Worm (Caenorhabditis elegans): ENCODE measurements around the gene F57C7.4.

F57C7.4 gene

ce11 chrX:10599719-10600155, 10.4 kb upstream of the F57C7.4 start:
- TF ChIP-seq aha-1 (tag; optimal IDR thresholded peaks at IDR 0.05): no peak
- TF ChIP-seq vab-15 (tag; optimal IDR thresholded peaks at IDR 0.05): no peak
- no peak for TF ChIP-seq swsn-7 (tag; optimal IDR thresholded peaks at IDR 0.05)
- no peak for TF ChIP-seq sup-37 (GFP tag; optimal IDR thresholded peaks at IDR 0.05)
- TF ChIP-seq dpl-1 (GFP tag; optimal IDR thresholded peaks at IDR 0.05): no peak
- peak; percentile 70 for TF ChIP-seq lin-14 (GFP tag; optimal IDR thresholded peaks at IDR 0.05)
- TF ChIP-seq ceh-90 (tag; optimal IDR thresholded peaks at IDR 0.05): no peak
- no peak for TF ChIP-seq nhr-237 (tag; optimal IDR thresholded peaks at IDR 0.05)
- no peak for TF ChIP-seq sox-4 (tag; optimal IDR thresholded peaks at IDR 0.05)
- no peak for TF ChIP-seq hpl-2 (GFP tag; optimal IDR thresholded peaks at IDR 0.05)
- no peak for TF ChIP-seq ztf-4 (tag; optimal IDR thresholded peaks at IDR 0.05)
- no peak for TF ChIP-seq aly-2 (tag; optimal IDR thresholded peaks at IDR 0.05)
- TF ChIP-seq mdl-1 (tag; optimal IDR thresholded peaks at IDR 0.05): no peak
- TF ChIP-seq efl-3 (GFP tag; optimal IDR thresholded peaks at IDR 0.05): no peak
- TF ChIP-seq dsc-1 (tag; optimal IDR thresholded peaks at IDR 0.05): peak; percentile 83
- no peak for TF ChIP-seq lir-3 (tag; optimal IDR thresholded peaks at IDR 0.05; ENCODE audit: poor library complexity)
- no peak for TF ChIP-seq nhr-19 (GFP tag; conservative IDR thresholded peaks at IDR 0.05)
- TF ChIP-seq pqm-1 (tag; optimal IDR thresholded peaks at IDR 0.05): no peak
- no peak for TF ChIP-seq hlh-17 (GFP tag; optimal IDR thresholded peaks at IDR 0.05; ENCODE audit: borderline replicate concordance)
- TF ChIP-seq lin-39 (tag; optimal IDR thresholded peaks at IDR 0.05): no peak
- no peak for TF ChIP-seq nhr-12 (tag; optimal IDR thresholded peaks at IDR 0.05)
- no peak for TF ChIP-seq nhr-84 (tag; optimal IDR thresholded peaks at IDR 0.05)
- TF ChIP-seq pax-3 (tag; optimal IDR thresholded peaks at IDR 0.05): no peak
- TF ChIP-seq rnt-1 (tag; optimal IDR thresholded peaks at IDR 0.05): no peak
- no peak for TF ChIP-seq nhr-11 (tag; optimal IDR thresholded peaks at IDR 0.05)
- TF ChIP-seq alr-1 (tag; optimal IDR thresholded peaks at IDR 0.05; ENCODE audit: borderline replicate concordance): no peak
- no peak for TF ChIP-seq fkh-10 (GFP tag; optimal IDR thresholded peaks at IDR 0.05)
- TF ChIP-seq snpc-4 (tag; optimal IDR thresholded peaks at IDR 0.05): no peak
- TF ChIP-seq lin-15B (tag; optimal IDR thresholded peaks at IDR 0.05): no peak
- 0 out of 2 replicates have a peak, but pooled peaks have one; percentile 37 for TF ChIP-seq mab-9 (GFP tag; IDR thresholded peaks at IDR 0.05)
- peak; percentile 7 for TF ChIP-seq nhr-47 (tag; optimal IDR thresholded peaks at IDR 0.05)
- TF ChIP-seq elt-2 (tag; optimal IDR thresholded peaks at IDR 0.05): no peak
- no peak for TF ChIP-seq efl-1 (optimal IDR thresholded peaks at IDR 0.05)
- peak in 1 of 2 experiments; percentile 28 for TF ChIP-seq efl-1 (GFP tag; optimal IDR thresholded peaks at IDR 0.05 in 1 of 2)
- TF ChIP-seq snu-23 (GFP tag; optimal IDR thresholded peaks at IDR 0.05): peak; percentile 27
- TF ChIP-seq unc-130 (tag; optimal IDR thresholded peaks at IDR 0.05): peak; percentile 40
- no peak for TF ChIP-seq sptf-1 (tag; optimal IDR thresholded peaks at IDR 0.05)
- TF ChIP-seq ceh-82 (tag; optimal IDR thresholded peaks at IDR 0.05): no peak
- peak in 1 of 2 experiments; percentile 33 for TF ChIP-seq lsy-2 (tag; optimal IDR thresholded peaks at IDR 0.05)
- no peak for TF ChIP-seq unc-62 (GFP tag; optimal IDR thresholded peaks at IDR 0.05)
- no peak for TF ChIP-seq hlh-4 (tag; optimal IDR thresholded peaks at IDR 0.05)
- TF ChIP-seq xbp-1 (tag; optimal IDR thresholded peaks at IDR 0.05): peak; percentile 25
- peak in 4 of 6 experiments; percentile 18 to 63 (median 40) for TF ChIP-seq elt-3 (tag; optimal IDR thresholded peaks at IDR 0.05)
- TF ChIP-seq ceh-8 (GFP tag; optimal IDR thresholded peaks at IDR 0.05): no peak
- TF ChIP-seq ets-5 (GFP tag; IDR thresholded peaks at IDR 0.05): no peak
- no peak for TF ChIP-seq unc-98 (GFP tag; IDR thresholded peaks at IDR 0.05)
- TF ChIP-seq tbx-2 (tag; optimal IDR thresholded peaks at IDR 0.05): peak; percentile 34
- peak; percentile 12 for TF ChIP-seq nhr-90 (tag; optimal IDR thresholded peaks at IDR 0.05; ENCODE audit: poor library complexity)
- no peak for TF ChIP-seq jun-1 (tag; optimal IDR thresholded peaks at IDR 0.05)
- TF ChIP-seq isw-1 (GFP tag; IDR thresholded peaks at IDR 0.05): no peak
- TF ChIP-seq nhr-28 (tag; optimal IDR thresholded peaks at IDR 0.05): no peak
- peak; percentile 25; the same call in 1 of the 2 replicates for TF ChIP-seq grh-1 (GFP tag; IDR thresholded peaks at IDR 0.05)
- TF ChIP-seq fkh-4 (tag; optimal IDR thresholded peaks at IDR 0.05; ENCODE audit: borderline replicate concordance): no peak
